In genomic region chr3R:29362391-29362790, dm6 we compare ENCODE assay signal across 2 fruit fly cellular contexts.
TF ChIP-seq lines count a peak whose summit lies in the region.

No protein-coding gene starts in this region.

- no peak for TF ChIP-seq CTCF in whole organism, embryonic (GFP tag; optimal IDR thresholded peaks at IDR 0.05; lab: Kevin White, UChicago)

TF ChIP-seq in whole organism, embryonic, 481 proteins besides CTCF, POLR2A, EP300 and RAD21:
- TF ChIP-seq exex (tag; optimal IDR thresholded peaks at IDR 0.05; lab: Kevin White, UChicago) (no peak), cad (GFP tag; optimal IDR thresholded peaks at IDR 0.05; lab: Kevin White, UChicago) (no peak), Sin3A (optimal IDR thresholded peaks at IDR 0.05; lab: Kevin White, UChicago) (no peak), Dip2 (GFP tag; IDR thresholded peaks at IDR 0.05; lab: Robert Waterston, UW) (no peak), Dfd (GFP tag; optimal IDR thresholded peaks at IDR 0.05; lab: Kevin White, UChicago) (peak in 1 of 2 experiments; percentile 89), cg (GFP tag; optimal IDR thresholded peaks at IDR 0.05; lab: Kevin White, UChicago) (peak; percentile 3)

TF ChIP-seq in whole organism, wandering third instar larva, 38 proteins besides CTCF, POLR2A, EP300 and RAD21:
- TF ChIP-seq Dfd (GFP tag; optimal IDR thresholded peaks at IDR 0.05; lab: Kevin White, UChicago): peak; percentile 95
- TF ChIP-seq Hr83 (GFP tag; optimal IDR thresholded peaks at IDR 0.05; lab: Kevin White, UChicago; ENCODE audit: poor library complexity, severe bottlenecking): no peak
- no peak for TF ChIP-seq fru (GFP tag; optimal IDR thresholded peaks at IDR 0.05; lab: Kevin White, UChicago)
- TF ChIP-seq Hr78 (GFP tag; optimal IDR thresholded peaks at IDR 0.05; lab: Kevin White, UChicago): no peak
- no peak for TF ChIP-seq N (GFP tag; optimal IDR thresholded peaks at IDR 0.05; lab: Kevin White, UChicago)
